Worm (Caenorhabditis elegans): Measurements from ENCODE around the gene T26C5.3.

The T26C5.3 gene

DNA sequence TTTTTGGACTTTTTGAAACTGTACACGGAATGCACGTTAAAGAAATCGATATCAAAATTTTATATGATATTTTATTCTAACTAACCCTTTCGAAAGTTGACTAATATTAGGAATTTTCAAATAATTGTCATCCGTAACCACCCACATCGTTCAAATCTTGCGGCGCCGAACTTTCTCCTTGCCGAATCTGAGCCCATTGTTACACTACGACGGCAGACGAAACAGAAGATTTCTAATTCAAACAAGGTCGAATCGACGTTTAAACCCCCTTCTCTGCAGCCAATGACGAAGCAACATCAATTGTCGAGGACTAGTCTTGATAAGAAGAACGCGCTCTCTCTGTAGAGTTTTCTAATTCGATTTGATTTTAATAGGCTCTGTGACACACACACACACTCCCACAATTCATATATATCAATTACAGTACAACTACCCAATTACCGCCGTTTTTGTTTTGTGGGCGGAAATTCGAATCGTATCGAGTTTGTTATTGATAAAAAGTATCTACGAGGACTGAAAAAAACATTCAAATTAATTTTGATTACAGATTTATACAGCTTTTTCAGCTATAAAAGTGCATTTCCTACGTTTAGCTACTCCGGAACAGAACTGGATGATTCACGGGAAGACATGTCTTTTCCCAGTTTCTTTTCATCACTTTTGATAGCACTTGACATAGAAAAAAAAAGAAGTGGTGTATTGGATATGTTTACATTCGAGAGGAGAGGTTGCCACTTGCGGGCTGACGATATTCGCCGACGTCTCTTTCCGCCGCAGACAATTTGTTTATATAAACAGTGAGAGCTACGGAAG lies 48.2 kb downstream of the T26C5.3 start:
- TF ChIP-seq F13H6.1 (tag; optimal IDR thresholded peaks at IDR 0.05) (no peak), nfya-1 (tag; optimal IDR thresholded peaks at IDR 0.05) (peak; percentile 14), ceh-22 (tag; optimal IDR thresholded peaks at IDR 0.05) (peak; percentile 9), unc-3 (GFP tag; conservative IDR thresholded peaks at IDR 0.05) (no peak), unc-3 (tag; optimal IDR thresholded peaks at IDR 0.05) (no peak), pax-1 (tag; optimal IDR thresholded peaks at IDR 0.05) (peak; percentile 23), pha-2 (tag; optimal IDR thresholded peaks at IDR 0.05) (no peak), mec-3 (tag; optimal IDR thresholded peaks at IDR 0.05; ENCODE audit: borderline replicate concordance) (no peak), tbx-2 (tag; optimal IDR thresholded peaks at IDR 0.05) (peak; percentile 31), ceh-19 (GFP tag; optimal IDR thresholded peaks at IDR 0.05) (no peak), rnt-1 (tag; optimal IDR thresholded peaks at IDR 0.05) (no peak), sox-2 (GFP tag; IDR thresholded peaks at IDR 0.05) (no peak), syd-9 (tag; optimal IDR thresholded peaks at IDR 0.05) (no peak), ceh-24 (tag; optimal IDR thresholded peaks at IDR 0.05) (no peak), sox-4 (tag; optimal IDR thresholded peaks at IDR 0.05) (no peak), ceh-31 (tag; optimal IDR thresholded peaks at IDR 0.05) (no peak), ceh-34 (tag; optimal IDR thresholded peaks at IDR 0.05) (peak; percentile 47)

ce11 chrII:9285171-9286025 lies 49.0 kb downstream of the T26C5.3 start, which contains the start of gene mtrr-1:
mtrr-1 (plus strand) TSS chrII:9285975.
- TF ChIP-seq nfya-1 (tag; optimal IDR thresholded peaks at IDR 0.05) = no peak
- TF ChIP-seq ama-1 (optimal IDR thresholded peaks at IDR 0.05) = peak; percentile 64
- no peak for TF ChIP-seq pros-1 (tag; optimal IDR thresholded peaks at IDR 0.05)

ce11 chrII:9289127-9289526 lies 52.7 kb downstream of the T26C5.3 start:
- no peak for TF ChIP-seq ceh-34 (tag; optimal IDR thresholded peaks at IDR 0.05)
- no peak for TF ChIP-seq tbx-7 (tag; optimal IDR thresholded peaks at IDR 0.05)
- TF ChIP-seq che-1 (tag; optimal IDR thresholded peaks at IDR 0.05) = no peak
- no peak for TF ChIP-seq eyg-1 (tag; optimal IDR thresholded peaks at IDR 0.05)
- no peak for TF ChIP-seq pha-2 (tag; optimal IDR thresholded peaks at IDR 0.05)
- TF ChIP-seq ahr-1 (tag; optimal IDR thresholded peaks at IDR 0.05) = no peak
- no peak for TF ChIP-seq zip-5 (tag; optimal IDR thresholded peaks at IDR 0.05)

DNA sequence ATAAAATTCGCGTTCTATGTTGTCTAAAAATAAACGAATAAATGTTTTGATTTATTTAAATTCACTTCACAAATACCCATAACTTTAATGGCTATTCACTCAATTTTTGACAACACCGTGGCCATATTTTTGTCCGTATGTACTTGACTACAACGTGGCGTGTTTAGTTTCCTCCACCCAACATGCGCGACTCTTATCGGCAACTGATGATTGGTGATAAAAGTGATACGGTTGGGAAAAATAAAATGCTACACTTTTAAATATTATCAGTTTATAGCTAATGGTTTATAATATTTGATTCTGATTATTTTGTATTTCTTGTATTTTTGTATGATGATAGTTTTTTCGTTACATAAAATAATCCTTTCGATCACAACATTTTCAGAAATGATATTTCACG lies 55.2 kb downstream of the T26C5.3 start, which contains the start of gene acs-7:
acs-7 (plus strand) TSS at position 386 of the 400 bp plus-strand sequence.
- peak; percentile 94 for TF ChIP-seq elt-2 (tag; optimal IDR thresholded peaks at IDR 0.05)
- TF ChIP-seq fkh-10 (GFP tag; optimal IDR thresholded peaks at IDR 0.05) = no peak

DNA sequence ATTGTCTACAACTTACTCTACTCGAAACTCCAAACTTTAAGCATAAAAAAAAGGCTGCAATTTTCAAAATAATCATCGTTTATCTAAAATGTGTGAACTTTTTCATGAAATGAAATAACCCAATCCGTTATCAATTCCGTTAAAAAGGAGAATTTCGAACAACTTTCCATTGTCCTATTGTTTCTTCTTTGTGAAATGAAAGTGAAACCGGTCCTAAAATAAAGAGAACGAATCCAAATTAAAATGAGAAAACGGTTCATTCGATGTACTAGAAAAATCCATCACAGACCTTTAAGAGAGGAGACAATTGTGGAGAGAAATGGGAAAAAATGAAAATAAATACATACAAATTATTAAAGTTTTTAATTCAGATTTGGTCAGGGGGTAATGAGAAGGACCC lies 59.3 kb downstream of the T26C5.3 start, which contains the start of gene C01G6.9:
C01G6.9 (minus strand) TSS at position 141 of the 400 bp plus-strand sequence.
- TF ChIP-seq tbx-7 (tag; optimal IDR thresholded peaks at IDR 0.05) (no peak), unc-55 (GFP tag; optimal IDR thresholded peaks at IDR 0.05) (no peak), dve-1 (tag; optimal IDR thresholded peaks at IDR 0.05) (no peak), unc-3 (GFP tag; conservative IDR thresholded peaks at IDR 0.05) (no peak), unc-3 (tag; optimal IDR thresholded peaks at IDR 0.05) (no peak), ets-4 (tag; optimal IDR thresholded peaks at IDR 0.05) (no peak), ttx-3 (tag; optimal IDR thresholded peaks at IDR 0.05) (no peak), C08G9.2 (tag; optimal IDR thresholded peaks at IDR 0.05) (no peak), odd-2 (tag; optimal IDR thresholded peaks at IDR 0.05) (no peak), pqm-1 (tag; optimal IDR thresholded peaks at IDR 0.05) (no peak), che-1 (tag; optimal IDR thresholded peaks at IDR 0.05) (no peak), hlh-8 (tag; optimal IDR thresholded peaks at IDR 0.05) (no peak), sox-4 (tag; optimal IDR thresholded peaks at IDR 0.05) (no peak), pha-2 (tag; optimal IDR thresholded peaks at IDR 0.05) (no peak), ceh-14 (tag; optimal IDR thresholded peaks at IDR 0.05) (no peak), ceh-22 (tag; optimal IDR thresholded peaks at IDR 0.05) (no peak), K02D7.2 (tag; optimal IDR thresholded peaks at IDR 0.05) (no peak), lim-6 (tag; optimal IDR thresholded peaks at IDR 0.05) (no peak), eyg-1 (tag; optimal IDR thresholded peaks at IDR 0.05) (no peak)

Measured in whole organism, late embryonic.